Worm (Caenorhabditis elegans) whole organism, L1 larva: ENCODE results near the gene srv-5.
A peak's percentile ranks its signal among the peaks of the same experiment; 100 is the strongest.

Source experiments
- C04F5.9 ChIP-seq: sonication (generic microtip); optimal IDR thresholded peaks from 2 replicates; lab custom pipeline; 2016; ENCODE audit warnings: missing genetic modification characterization, missing compliant biosample characterization
- C16A3.4 ChIP-seq: fragments of 150-350 bp; optimal IDR thresholded peaks from 2 replicates; lab custom pipeline; 2014; ENCODE audit warnings: missing biosample characterization, missing genetic modification characterization
- aly-2 ChIP-seq: fragments of 150-350 bp; optimal IDR thresholded peaks from 2 replicates; lab custom pipeline; 2014; ENCODE audit warnings: missing biosample characterization, missing genetic modification characterization
- blmp-1 ChIP-seq: fragments of 150-350 bp; optimal IDR thresholded peaks from 2 replicates; lab custom pipeline; 2014; ENCODE audit warnings: missing biosample characterization, missing genetic modification characterization
- ceh-63 ChIP-seq: fragments of 200-800 bp; sonication (Bioruptor generic); optimal IDR thresholded peaks from 2 replicates; lab custom pipeline; 2018; ENCODE audit warnings: mild to moderate bottlenecking, missing genetic modification characterization, missing compliant biosample characterization
- ceh-8 ChIP-seq: fragments of 200-800 bp; sonication (Bioruptor generic); optimal IDR thresholded peaks from 2 replicates; lab custom pipeline; 2018; ENCODE audit warnings: mild to moderate bottlenecking, missing genetic modification characterization, moderate library complexity, missing compliant biosample characterization
- ceh-90 ChIP-seq: sonication (generic microtip); optimal IDR thresholded peaks from 2 replicates; lab custom pipeline; 2016; ENCODE audit warnings: missing genetic modification characterization, missing compliant biosample characterization
- dpl-1 ChIP-seq, 3 experiments: fragments of 150-350 bp in 2 of 3; sonication (generic microtip) in 1 of 3; optimal IDR thresholded peaks; 2 replicates each; lab custom pipeline; 2014 to 2017; ENCODE audit warnings: missing biosample characterization in 3 of 3, missing genetic modification characterization in 3 of 3, missing genetic modification reagents in 3 of 3
- dsc-1 ChIP-seq: sonication (generic microtip); optimal IDR thresholded peaks from 2 replicates; lab custom pipeline; 2016; ENCODE audit warnings: mild to moderate bottlenecking, missing genetic modification characterization, missing compliant biosample characterization
- efl-1 ChIP-seq, 4 experiments: fragments of 150-350 bp; optimal IDR thresholded peaks in 3 of 4; peaks in 1 of 4; 1 replicate in 1 of 4; 2 replicates in 3 of 4; lab custom pipeline; 2014; ENCODE audit warnings: missing biosample characterization in 2 of 4, missing genetic modification characterization in 2 of 4, missing genetic modification reagents in 2 of 4
- egl-13 ChIP-seq: sonication (generic microtip); optimal IDR thresholded peaks from 2 replicates; lab custom pipeline; 2016; ENCODE audit warnings: missing genotype, missing genetic modification reagents, missing genetic modification characterization, missing compliant biosample characterization
- elt-2 ChIP-seq: sonication (generic microtip); optimal IDR thresholded peaks from 2 replicates; lab custom pipeline; 2016; ENCODE audit warnings: missing genetic modification characterization, mild to moderate bottlenecking, inconsistent platforms, missing compliant biosample characterization, missing genetic modification reagents
- fkh-8 ChIP-seq: sonication (generic microtip); optimal IDR thresholded peaks from 2 replicates; lab custom pipeline; 2016; ENCODE audit warnings: mild to moderate bottlenecking, missing genetic modification characterization, missing compliant biosample characterization
- fos-1 ChIP-seq: fragments of 150-350 bp; optimal IDR thresholded peaks from 2 replicates; lab custom pipeline; 2014; ENCODE audit warnings: missing biosample characterization, missing genetic modification characterization
- hpl-2 ChIP-seq: fragments of 150-350 bp; optimal IDR thresholded peaks from 2 replicates; lab custom pipeline; 2014; ENCODE audit warnings: missing biosample characterization, missing genetic modification reagents, missing genetic modification characterization
- irx-1 ChIP-seq: sonication (generic microtip); optimal IDR thresholded peaks from 2 replicates; lab custom pipeline; 2016; ENCODE audit warnings: missing genetic modification characterization, missing compliant biosample characterization
- isw-1 ChIP-seq: fragments of 200-800 bp; sonication (Bioruptor generic); IDR thresholded peaks from 2 replicates; pipeline ENCODE4 v1.3.6; 2022; ENCODE audit warnings: missing genetic modification characterization, missing compliant biosample characterization
- jun-1 ChIP-seq: fragments of 150-350 bp; optimal IDR thresholded peaks from 2 replicates; lab custom pipeline; 2014; ENCODE audit warnings: missing biosample characterization, missing genetic modification reagents, missing genetic modification characterization
- lin-15B ChIP-seq: fragments of 150-350 bp; sonication (generic microtip); optimal IDR thresholded peaks from 3 replicates; lab custom pipeline; 2014; ENCODE audit warnings: missing biosample characterization, missing genetic modification characterization
- lin-35 ChIP-seq, 2 experiments: fragments of 150-350 bp; optimal IDR thresholded peaks; 2 replicates each; lab custom pipeline; 2014; ENCODE audit warnings: missing biosample characterization in 2 of 2, missing genetic modification characterization in 2 of 2, missing genetic modification reagents in 2 of 2
- lin-39 ChIP-seq: fragments of 150-350 bp; optimal IDR thresholded peaks from 2 replicates; lab custom pipeline; 2014; ENCODE audit warnings: missing biosample characterization, missing genetic modification reagents, missing genetic modification characterization
- lsy-2 ChIP-seq, 2 experiments: fragments of 150-350 bp; optimal IDR thresholded peaks; 2 replicates each; lab custom pipeline; 2014; ENCODE audit warnings: missing biosample characterization in 2 of 2, missing genetic modification characterization in 2 of 2
- mdl-1 ChIP-seq, 2 experiments: fragments of 150-350 bp; optimal IDR thresholded peaks; 2 replicates each; lab custom pipeline; 2014 to 2017; ENCODE audit warnings: missing biosample characterization in 2 of 2, missing genetic modification characterization in 2 of 2, inconsistent platforms in 1 of 2
- mef-2 ChIP-seq: fragments of 150-350 bp; optimal IDR thresholded peaks from 2 replicates; lab custom pipeline; 2014; ENCODE audit warnings: missing biosample characterization, missing genetic modification characterization
- mep-1 ChIP-seq: fragments of 150-350 bp; optimal IDR thresholded peaks from 2 replicates; lab custom pipeline; 2014; ENCODE audit warnings: missing biosample characterization, missing genetic modification characterization
- nhr-11 ChIP-seq: fragments of 150-350 bp; optimal IDR thresholded peaks from 2 replicates; lab custom pipeline; 2014; ENCODE audit warnings: missing biosample characterization, missing genetic modification characterization
- nhr-12 ChIP-seq: sonication (generic microtip); optimal IDR thresholded peaks from 2 replicates; lab custom pipeline; 2017; ENCODE audit warnings: missing biosample characterization, missing genetic modification characterization
- nhr-20 ChIP-seq: sonication (generic microtip); optimal IDR thresholded peaks from 2 replicates; lab custom pipeline; 2016; ENCODE audit warnings: mild to moderate bottlenecking, missing genetic modification characterization, missing compliant biosample characterization
- nhr-28 ChIP-seq: fragments of 150-350 bp; optimal IDR thresholded peaks from 2 replicates; lab custom pipeline; 2014; ENCODE audit warnings: missing biosample characterization, missing genetic modification characterization
- nhr-47 ChIP-seq: sonication (generic microtip); optimal IDR thresholded peaks from 2 replicates; lab custom pipeline; 2016; ENCODE audit warnings: mild to moderate bottlenecking, missing genetic modification characterization, moderate library complexity, missing compliant biosample characterization
- nhr-71 ChIP-seq: sonication (generic microtip); optimal IDR thresholded peaks from 2 replicates; lab custom pipeline; 2016; ENCODE audit warnings: mild to moderate bottlenecking, missing genetic modification characterization, moderate library complexity, missing compliant biosample characterization
- nhr-84 ChIP-seq: sonication (generic microtip); optimal IDR thresholded peaks from 2 replicates; lab custom pipeline; 2017; ENCODE audit warnings: missing biosample characterization, missing genetic modification characterization
- nhr-85 ChIP-seq: sonication (generic microtip); peaks from one replicate; lab custom pipeline; 2016; ENCODE audit warnings: missing genetic modification characterization, inconsistent platforms, missing compliant biosample characterization
- nhr-90 ChIP-seq: sonication (generic microtip); optimal IDR thresholded peaks from 2 replicates; lab custom pipeline; 2016; ENCODE audit warnings: mild to moderate bottlenecking, missing genetic modification characterization, missing compliant biosample characterization; ENCODE audit not compliant: poor library complexity
- pag-3 ChIP-seq: sonication (generic microtip); optimal IDR thresholded peaks from 2 replicates; lab custom pipeline; 2017; ENCODE audit warnings: missing genetic modification characterization, mild to moderate bottlenecking, missing compliant biosample characterization, antibody characterized with exemption, borderline replicate concordance; ENCODE audit not compliant: insufficient read depth
- pax-3 ChIP-seq: fragments of 200-800 bp; sonication (Bioruptor generic); optimal IDR thresholded peaks from 2 replicates; lab custom pipeline; 2018; ENCODE audit warnings: mild to moderate bottlenecking, missing genetic modification characterization, moderate library complexity, missing compliant biosample characterization
- rnt-1 ChIP-seq: sonication (generic microtip); optimal IDR thresholded peaks from 2 replicates; lab custom pipeline; 2016; ENCODE audit warnings: mild to moderate bottlenecking, missing genetic modification characterization, moderate library complexity, missing compliant biosample characterization
- skn-1 ChIP-seq: fragments of 150-350 bp; optimal IDR thresholded peaks from 2 replicates; lab custom pipeline; 2014; ENCODE audit warnings: missing biosample characterization, missing genetic modification characterization
- snpc-4 ChIP-seq: fragments of 150-350 bp; optimal IDR thresholded peaks from 2 replicates; lab custom pipeline; 2014; ENCODE audit warnings: missing biosample characterization, missing genetic modification characterization
- snu-23 ChIP-seq: sonication (generic microtip); optimal IDR thresholded peaks from 2 replicates; lab custom pipeline; 2016; ENCODE audit warnings: missing genetic modification characterization, missing compliant biosample characterization
- sptf-1 ChIP-seq: fragments of 150-350 bp; optimal IDR thresholded peaks from 2 replicates; lab custom pipeline; 2014; ENCODE audit warnings: missing biosample characterization, missing genetic modification characterization
- sup-37 ChIP-seq: fragments of 200-800 bp; sonication (Bioruptor generic); optimal IDR thresholded peaks from 2 replicates; lab custom pipeline; 2018; ENCODE audit warnings: mild to moderate bottlenecking, missing genetic modification characterization, missing compliant biosample characterization
- swsn-7 ChIP-seq: sonication (generic microtip); optimal IDR thresholded peaks from 2 replicates; lab custom pipeline; 2016; ENCODE audit warnings: missing genetic modification characterization, missing compliant biosample characterization
- tbx-2 ChIP-seq: sonication (generic microtip); optimal IDR thresholded peaks from 2 replicates; lab custom pipeline; 2016; ENCODE audit warnings: missing genetic modification characterization, missing compliant biosample characterization
- tlp-1 ChIP-seq: fragments of 150-350 bp; optimal IDR thresholded peaks from 2 replicates; lab custom pipeline; 2014; ENCODE audit warnings: missing biosample characterization, missing genetic modification characterization
- unc-130 ChIP-seq: fragments of 150-350 bp; optimal IDR thresholded peaks from 2 replicates; lab custom pipeline; 2017; ENCODE audit warnings: missing biosample characterization, missing genetic modification characterization, inconsistent platforms
- unc-30 ChIP-seq: sonication (generic microtip); optimal IDR thresholded peaks from 2 replicates; lab custom pipeline; 2017; ENCODE audit warnings: missing biosample characterization, missing genetic modification characterization
- unc-86 ChIP-seq: sonication (generic microtip); optimal IDR thresholded peaks from 2 replicates; lab custom pipeline; 2016; ENCODE audit warnings: missing genetic modification characterization, missing compliant biosample characterization
- unc-98 ChIP-seq: fragments of 200-800 bp; sonication (Bioruptor generic); IDR thresholded peaks from 2 replicates; pipeline ENCODE4 v1.3.6; 2022; ENCODE audit warnings: missing genetic modification characterization, missing compliant biosample characterization
- xbp-1 ChIP-seq: sonication (generic microtip); optimal IDR thresholded peaks from 2 replicates; lab custom pipeline; 2016; ENCODE audit warnings: missing genetic modification characterization, missing compliant biosample characterization
- zip-4 ChIP-seq: fragments of 200-800 bp; sonication (Bioruptor generic); optimal IDR thresholded peaks from 2 replicates; lab custom pipeline; 2018; ENCODE audit warnings: mild to moderate bottlenecking, missing genetic modification characterization, moderate library complexity, missing compliant biosample characterization

The srv-5 gene

ce11 chrX:4256761-4257160 is 4.6 kb downstream of the srv-5 start, which contains the start of gene srv-6:
srv-6 (plus strand) TSS chrX:4257061.
- no peak for TF ChIP-seq nhr-84

- TF ChIP-seq nhr-28 (no peak), fos-1 (tag; lab: Kevin White, UChicago) (peak; percentile 6), lin-39 (tag; lab: Kevin White, UChicago) (no peak), irx-1 (peak; percentile 45), lsy-2 (tag; optimal IDR thresholded peaks at IDR 0.05; lab: Kevin White, UChicago) (peak; percentile 34 to 45), snu-23 (GFP tag; lab: Kevin White, UChicago) (peak; percentile 63), nhr-71 (tag; lab: Kevin White, UChicago) (peak; percentile 61), xbp-1 (tag; lab: Kevin White, UChicago) (peak; percentile 64), swsn-7 (tag; lab: Kevin White, UChicago) (peak; percentile 54), nhr-84 (no peak), fkh-8 (peak; percentile 24), nhr-90 (tag; lab: Kevin White, UChicago) (peak; percentile 28), C04F5.9 (tag; lab: Kevin White, UChicago) (peak; percentile 12), unc-30 (tag; lab: Kevin White, UChicago) (no peak), ceh-8 (GFP tag; lab: Kevin White, UChicago) (no peak), mef-2 (tag; lab: Kevin White, UChicago) (no peak), dpl-1 (GFP tag; optimal IDR thresholded peaks at IDR 0.05; lab: Kevin White, UChicago) (peak in 2 of 3 experiments; percentile 18 to 30), pax-3 (tag; lab: Kevin White, UChicago) (no peak), C16A3.4 (peak; percentile 45), sptf-1 (no peak), snpc-4 (tag; lab: Kevin White, UChicago) (no peak), nhr-11 (tag; lab: Kevin White, UChicago) (no peak), ceh-63 (GFP tag; lab: Kevin White, UChicago) (no peak), nhr-12 (no peak), unc-130 (tag; lab: Kevin White, UChicago) (no peak), efl-1 (optimal IDR thresholded peaks at IDR 0.05; lab: Kevin White, UChicago) (peak; percentile 29 to 32), efl-1 (GFP tag; optimal IDR thresholded peaks at IDR 0.05 in 1 of 2; lab: Kevin White, UChicago) (peak; percentile 1 to 90), skn-1 (tag; lab: Kevin White, UChicago) (peak; percentile 40), tbx-2 (tag; lab: Kevin White, UChicago) (peak; percentile 50), mep-1 (tag; lab: Kevin White, UChicago) (peak; percentile 29), sup-37 (GFP tag; lab: Kevin White, UChicago) (no peak), blmp-1 (tag; lab: Kevin White, UChicago) (no peak), nhr-47 (tag; lab: Kevin White, UChicago) (peak; percentile 59), hpl-2 (GFP tag; lab: Kevin White, UChicago) (no peak), dsc-1 (tag; lab: Kevin White, UChicago) (peak; percentile 46), nhr-85 (tag; lab: Kevin White, UChicago) (peak; percentile 74), lin-35 (GFP tag; optimal IDR thresholded peaks at IDR 0.05; lab: Kevin White, UChicago) (peak in 1 of 2 experiments; percentile 58), unc-98 (GFP tag; lab: Robert Waterston, UW) (no peak), zip-4 (no peak), aly-2 (no peak), tlp-1 (tag; lab: Kevin White, UChicago) (no peak), ceh-90 (tag; lab: Kevin White, UChicago) (no peak), jun-1 (tag; lab: Kevin White, UChicago) (no peak), nhr-20 (tag; lab: Kevin White, UChicago) (peak; percentile 49), rnt-1 (tag; lab: Kevin White, UChicago) (peak; percentile 48), unc-86 (tag; lab: Kevin White, UChicago) (peak; percentile 17), egl-13 (tag; lab: Kevin White, UChicago) (peak; percentile 31), mdl-1 (tag; optimal IDR thresholded peaks at IDR 0.05; lab: Kevin White, UChicago) (peak in 1 of 2 experiments; percentile 44), lin-15B (tag; lab: Kevin White, UChicago) (no peak), elt-2 (tag; lab: Kevin White, UChicago) (peak; percentile 15), pag-3 (no peak), isw-1 (no peak)
Measured at ce11 chrX:4260297-4260696, 8.2 kb downstream of the srv-5 start, which contains the start of gene C52B9.4. C52B9.4 (plus strand) TSS chrX:4260652.
